Fruit fly (Drosophila melanogaster) whole organism, pupa: ENCODE results near the gene Polr3E.

Experiments used
- CG14655 ChIP-seq: fragments of 200-800 bp; sonication (Bioruptor generic); optimal IDR thresholded peaks from 3 replicates; lab custom pipeline; 2017; ENCODE audit warnings: mild to moderate bottlenecking, missing biosample characterization, missing genetic modification reagents, missing genetic modification characterization
- CG32121 ChIP-seq: fragments of 200-800 bp; sonication (Bioruptor generic); IDR thresholded peaks from 2 replicates; pipeline ENCODE4 v1.3.6; 2022; ENCODE audit warnings: missing biosample characterization, missing genetic modification characterization
- CG8301 ChIP-seq: fragments of 200-800 bp; sonication (Bioruptor generic); optimal IDR thresholded peaks from 2 replicates; lab custom pipeline; 2018; ENCODE audit warnings: missing biosample characterization, mild to moderate bottlenecking, missing genetic modification characterization
- Pif1A ChIP-seq: fragments of 200-800 bp; sonication (Bioruptor generic); optimal IDR thresholded peaks from 3 replicates; lab custom pipeline; 2016; ENCODE audit warnings: missing biosample characterization, missing genetic modification characterization
- Pif1B ChIP-seq: fragments of 200-800 bp; sonication (Bioruptor generic); optimal IDR thresholded peaks from 3 replicates; lab custom pipeline; 2016; ENCODE audit warnings: missing biosample characterization, missing genetic modification characterization
- gl ChIP-seq: fragments of 200-800 bp; sonication (Bioruptor generic); optimal IDR thresholded peaks from 2 replicates; lab custom pipeline; 2018; ENCODE audit warnings: missing biosample characterization, mild to moderate bottlenecking, missing genetic modification characterization

DNA sequence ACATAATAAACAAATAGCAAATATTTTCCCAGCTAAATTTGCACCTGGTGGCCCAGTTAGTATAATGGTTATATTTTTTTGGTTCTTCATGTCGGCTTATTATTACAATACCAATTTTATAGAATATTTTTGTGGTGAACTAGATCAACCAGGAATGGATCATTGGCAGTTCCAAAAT lies 2.4 kb downstream of the Polr3E start, which contains the start of gene CG10581:
- TF ChIP-seq Pif1B (GFP tag; lab: Kevin White, UChicago) (no peak), CG8301 (tag; lab: Kevin White, UChicago) (no peak), CG14655 (GFP tag; lab: Kevin White, UChicago) (no peak), CG32121 (GFP tag; lab: Robert Waterston, UW) (no peak), Pif1A (no peak), gl (tag; lab: Kevin White, UChicago) (no peak)
